Worm (Caenorhabditis elegans): ENCODE results near the gene F08D12.15.

DNA sequence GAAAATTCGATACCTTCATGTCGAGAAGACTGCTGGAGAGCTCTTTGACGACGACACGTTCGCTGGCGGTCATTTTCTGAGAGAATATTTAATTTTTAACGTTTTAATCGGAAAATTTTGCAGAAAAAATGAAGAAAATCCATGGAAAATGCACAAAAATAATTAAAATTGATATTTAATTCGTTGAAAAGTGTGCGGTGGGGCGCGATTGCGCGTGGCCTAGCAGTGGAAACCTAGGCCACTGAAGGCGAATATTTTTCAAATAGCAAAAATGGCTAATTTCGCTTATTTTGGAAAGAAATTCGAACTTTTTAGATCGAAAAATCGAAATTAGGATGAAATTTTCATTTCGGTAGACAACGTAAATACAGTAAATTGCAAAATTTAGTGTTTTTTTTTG, 13.9 kb upstream of the F08D12.15 start, which contains the start of gene F29A7.6:
- no peak for TF ChIP-seq hlh-26 (GFP tag; conservative IDR thresholded peaks at IDR 0.05)
- TF ChIP-seq ztf-18 (tag; optimal IDR thresholded peaks at IDR 0.05): no peak
- TF ChIP-seq snpc-4 (GFP tag; optimal IDR thresholded peaks at IDR 0.05): no peak
- no peak for TF ChIP-seq snpc-4 (tag; optimal IDR thresholded peaks at IDR 0.05)
- no peak for TF ChIP-seq Y53G8AR.9 (GFP tag; conservative IDR thresholded peaks at IDR 0.05)

Data from whole organism, young adult.